Fruit fly (Drosophila melanogaster): Measurements from ENCODE around the gene Atac3.
A peak's percentile ranks its signal among the peaks of the same experiment; 100 is the strongest.

The Atac3 gene

DNA sequence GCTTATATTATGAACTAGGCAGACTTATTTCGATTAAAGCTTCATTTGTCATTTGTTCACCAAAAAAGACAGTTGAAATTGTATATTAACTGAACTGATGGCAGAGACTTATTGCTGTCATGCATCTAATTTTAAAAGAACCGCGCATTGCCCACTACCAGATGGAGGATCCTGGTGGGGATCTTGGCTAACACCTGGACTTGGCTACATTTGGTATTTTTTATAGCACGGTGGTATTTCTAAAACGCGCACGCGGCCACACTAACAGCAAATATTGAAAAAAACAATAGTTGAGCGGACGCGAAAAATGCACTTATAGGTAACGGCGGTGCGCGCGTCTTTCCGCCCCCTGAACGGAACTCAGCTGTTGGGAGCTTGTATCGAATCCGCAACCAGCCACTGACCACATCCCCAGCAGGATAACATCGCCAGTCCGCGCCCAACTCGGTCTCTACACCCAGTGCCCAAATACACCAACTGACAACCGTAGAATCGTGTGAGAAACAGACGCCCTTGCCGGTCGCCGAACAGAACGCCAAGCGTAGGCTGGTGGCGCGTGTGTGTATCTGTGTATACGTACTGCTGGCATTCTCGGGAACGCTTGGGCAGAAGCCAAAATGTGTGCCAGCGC, 35.5 kb downstream of the Atac3 start (continued):
- peak; percentile 34 for TF ChIP-seq CG6813 (GFP tag; optimal IDR thresholded peaks at IDR 0.05)
- TF ChIP-seq dmrt99B (tag; optimal IDR thresholded peaks at IDR 0.05): no peak
- TF ChIP-seq CoRest (tag; optimal IDR thresholded peaks at IDR 0.05): peak; percentile 52
- TF ChIP-seq CG1602 (GFP tag; optimal IDR thresholded peaks at IDR 0.05): no peak
- TF ChIP-seq Scr (GFP tag; IDR thresholded peaks at IDR 0.05; ENCODE audit: partially characterized antibody): no peak
- peak; percentile 86 for TF ChIP-seq CG12769 (tag; optimal IDR thresholded peaks at IDR 0.05)
- TF ChIP-seq pfk (GFP tag; optimal IDR thresholded peaks at IDR 0.05): no peak
- peak; percentile 18 for TF ChIP-seq CG6683 (GFP tag; optimal IDR thresholded peaks at IDR 0.05)
- TF ChIP-seq tgo (GFP tag; IDR thresholded peaks at IDR 0.05): no peak
- no peak for TF ChIP-seq Sry-β (GFP tag; optimal IDR thresholded peaks at IDR 0.05)
- TF ChIP-seq Trl (optimal IDR thresholded peaks at IDR 0.05): no peak
- no peak for TF ChIP-seq Trl (GFP tag; optimal IDR thresholded peaks at IDR 0.05)
- TF ChIP-seq Med (GFP tag): peak; percentile 79
- TF ChIP-seq bbx (GFP tag; IDR thresholded peaks at IDR 0.05; ENCODE audit: partially characterized antibody): 0 out of 2 replicates have a peak, but pooled peaks have one; percentile 32
- TF ChIP-seq pho (GFP tag; optimal IDR thresholded peaks at IDR 0.05): peak; percentile 10
- TF ChIP-seq aop (GFP tag; IDR thresholded peaks at IDR 0.05): no peak
- TF ChIP-seq pb (GFP tag; optimal IDR thresholded peaks at IDR 0.05): no peak
- no peak for TF ChIP-seq mam (GFP tag; optimal IDR thresholded peaks at IDR 0.05)
- peak in 1 of 2 experiments; percentile 17 for TF ChIP-seq Hr51 (GFP tag; optimal IDR thresholded peaks at IDR 0.05)
- no peak for TF ChIP-seq hkb (optimal IDR thresholded peaks at IDR 0.05)
- no peak for TF ChIP-seq hkb (GFP tag; IDR thresholded peaks at IDR 0.05)
- TF ChIP-seq p53 (GFP tag; optimal IDR thresholded peaks at IDR 0.05): no peak
- TF ChIP-seq Doc3 (GFP tag; IDR thresholded peaks at IDR 0.05; ENCODE audit: partially characterized antibody): no peak
- TF ChIP-seq Ptx1 (GFP tag; IDR thresholded peaks at IDR 0.05): no peak
- TF ChIP-seq Max (GFP tag; optimal IDR thresholded peaks at IDR 0.05): peak; percentile 9
- TF ChIP-seq CkIIα-i1 (GFP tag; IDR thresholded peaks at IDR 0.05): no peak
- TF ChIP-seq Eip74EF (GFP tag; optimal IDR thresholded peaks at IDR 0.05): no peak
- TF ChIP-seq gsb-n (tag; optimal IDR thresholded peaks at IDR 0.05): no peak
- TF ChIP-seq CG6854 (GFP tag; optimal IDR thresholded peaks at IDR 0.05): no peak
- TF ChIP-seq Poxn (GFP tag; IDR thresholded peaks at IDR 0.05): no peak
- TF ChIP-seq run (tag; optimal IDR thresholded peaks at IDR 0.05): no peak
- peak; percentile 9; the same call in 1 of the 3 replicates for TF ChIP-seq ken (GFP tag; IDR thresholded peaks at IDR 0.05)
- 0 out of 2 replicates have a peak, but pooled peaks have one; percentile 31 for TF ChIP-seq unc-4 (GFP tag; IDR thresholded peaks at IDR 0.05; ENCODE audit: partially characterized antibody)
- no peak for TF ChIP-seq sim (GFP tag; IDR thresholded peaks at IDR 0.05)
- no peak for TF ChIP-seq CG11560 (tag; IDR thresholded peaks at IDR 0.05)
- TF ChIP-seq CG8290 (GFP tag; optimal IDR thresholded peaks at IDR 0.05): peak; percentile 43
- TF ChIP-seq CG8290 (tag; optimal IDR thresholded peaks at IDR 0.05): peak in 1 of 2 experiments; percentile 50
- no peak for TF ChIP-seq wek (GFP tag; optimal IDR thresholded peaks at IDR 0.05)
- TF ChIP-seq CG10366 (GFP tag; IDR thresholded peaks at IDR 0.05): no peak
- TF ChIP-seq rib (GFP tag; IDR thresholded peaks at IDR 0.05): no peak
- TF ChIP-seq Abd-B (GFP tag; optimal IDR thresholded peaks at IDR 0.05): no peak
- peak; percentile 10; the same call in 1 of the 3 replicates for TF ChIP-seq row (GFP tag; IDR thresholded peaks at IDR 0.05)
- TF ChIP-seq CG18599 (GFP tag; optimal IDR thresholded peaks at IDR 0.05): peak; percentile 16
- TF ChIP-seq CG13624 (GFP tag; optimal IDR thresholded peaks at IDR 0.05): peak; percentile 28
- TF ChIP-seq ato (GFP tag; IDR thresholded peaks at IDR 0.05; ENCODE audit: partially characterized antibody): no peak
- TF ChIP-seq Myb (GFP tag; optimal IDR thresholded peaks at IDR 0.05): peak; percentile 74
- peak; percentile 10 for TF ChIP-seq CG34376 (GFP tag; optimal IDR thresholded peaks at IDR 0.05)
- no peak for TF ChIP-seq Mrtf (GFP tag; IDR thresholded peaks at IDR 0.05)
- TF ChIP-seq crp (GFP tag; optimal IDR thresholded peaks at IDR 0.05): peak; percentile 46 to 87
- no peak for TF ChIP-seq Bdp1 (GFP tag; optimal IDR thresholded peaks at IDR 0.05)
